Fruit fly (Drosophila melanogaster): ENCODE data around the gene TwdlH.

DNA sequence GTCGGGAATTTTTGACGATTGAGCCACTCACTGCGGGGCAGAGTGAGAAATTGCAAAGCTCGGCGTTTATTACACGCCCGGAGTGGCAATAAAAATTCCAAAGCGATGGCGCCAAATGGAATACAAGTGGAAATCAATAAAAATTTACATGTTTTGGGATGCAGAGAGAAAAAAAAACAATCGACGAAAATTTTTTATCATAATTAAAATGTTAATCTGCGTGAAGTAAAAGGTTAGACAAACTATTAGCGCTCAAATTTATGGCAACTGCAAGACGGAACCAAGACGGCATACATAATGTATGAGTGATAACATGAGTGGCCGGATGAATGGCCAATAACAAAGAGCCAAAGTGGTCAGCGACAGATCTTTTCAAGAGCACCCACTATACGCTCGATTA, 522 bp upstream of the TwdlH start:
- TF ChIP-seq CG10147 (GFP tag; optimal IDR thresholded peaks at IDR 0.05) (no peak), Atf3 (GFP tag; optimal IDR thresholded peaks at IDR 0.05) (no peak), jigr1 (GFP tag; IDR thresholded peaks at IDR 0.05) (no peak), CG17385 (GFP tag; optimal IDR thresholded peaks at IDR 0.05) (no peak), Ptx1 (GFP tag; IDR thresholded peaks at IDR 0.05) (no peak), Sry-β (GFP tag; optimal IDR thresholded peaks at IDR 0.05) (no peak), Doc3 (GFP tag; IDR thresholded peaks at IDR 0.05; ENCODE audit: partially characterized antibody) (no peak)

All from whole organism, embryonic.